Fruit fly (Drosophila melanogaster): ENCODE data around the gene Alg9.

The Alg9 gene

DNA sequence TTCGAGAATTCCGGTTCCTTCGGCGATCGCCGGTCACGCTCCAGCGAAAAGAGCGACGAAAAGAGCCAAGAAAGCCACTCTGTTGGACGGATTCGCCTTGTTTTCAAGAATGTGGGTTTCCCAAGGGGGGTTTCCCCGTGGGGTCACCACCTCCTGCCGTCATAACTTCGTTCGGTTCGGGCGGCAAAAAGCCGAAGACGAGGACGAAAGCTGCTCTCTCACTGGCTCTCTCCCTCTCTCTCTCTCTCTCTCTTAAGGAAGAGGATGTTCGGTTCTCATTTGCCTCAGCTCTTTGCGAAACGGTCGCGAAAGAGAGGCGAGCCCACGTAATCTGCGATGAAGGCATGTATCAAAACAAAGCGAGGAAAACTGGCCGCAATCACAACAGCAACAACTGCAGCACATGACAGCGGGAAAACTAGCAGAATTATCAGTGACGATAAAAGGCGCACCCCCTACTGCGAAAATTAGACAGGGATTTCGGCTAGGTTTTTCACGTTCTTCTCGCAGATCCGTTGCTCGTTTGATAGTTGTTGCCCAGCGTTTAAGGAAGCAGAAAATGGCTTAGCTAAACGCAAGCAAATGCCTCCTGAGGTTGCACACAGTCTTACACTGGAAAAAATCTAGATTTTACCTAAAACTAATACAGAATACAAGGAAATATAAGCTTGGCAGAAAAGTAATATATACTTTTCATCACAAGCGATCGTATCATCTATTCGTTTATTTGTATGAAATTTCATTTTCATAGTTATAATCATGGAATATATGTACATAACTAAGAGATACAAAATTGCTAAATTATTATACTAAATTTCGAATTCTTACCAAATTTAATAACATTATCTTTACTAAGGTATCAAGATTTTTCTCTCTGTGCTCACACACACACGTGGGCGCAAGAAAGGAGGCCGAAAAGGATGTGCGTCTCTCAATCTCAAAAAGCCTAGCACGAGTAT is 37.6 kb upstream of the Alg9 start, which contains the start of gene dan:
Gene dan, plus strand, starts transcription at position 900 of the 959 bp plus-strand sequence.
- no peak for TF ChIP-seq Hr96 (GFP tag; optimal IDR thresholded peaks at IDR 0.05)
- TF ChIP-seq tj (GFP tag; optimal IDR thresholded peaks at IDR 0.05) = no peak
- TF ChIP-seq pad (GFP tag; optimal IDR thresholded peaks at IDR 0.05) = no peak
- TF ChIP-seq bab1 (GFP tag; optimal IDR thresholded peaks at IDR 0.05) = no peak
- no peak for TF ChIP-seq Clk (GFP tag; optimal IDR thresholded peaks at IDR 0.05)
- TF ChIP-seq CG11617 (GFP tag; optimal IDR thresholded peaks at IDR 0.05) = no peak

dm6 chr3R:25184540-25184939 is 36.8 kb upstream of the Alg9 start:
- TF ChIP-seq CG12768 (GFP tag; optimal IDR thresholded peaks at IDR 0.05) (no peak), pad (GFP tag; optimal IDR thresholded peaks at IDR 0.05) (no peak), CG1620 (GFP tag; optimal IDR thresholded peaks at IDR 0.05) (no peak), cnc (optimal IDR thresholded peaks at IDR 0.05) (no peak), Hr96 (GFP tag; optimal IDR thresholded peaks at IDR 0.05) (no peak), tj (GFP tag; optimal IDR thresholded peaks at IDR 0.05) (no peak)

DNA sequence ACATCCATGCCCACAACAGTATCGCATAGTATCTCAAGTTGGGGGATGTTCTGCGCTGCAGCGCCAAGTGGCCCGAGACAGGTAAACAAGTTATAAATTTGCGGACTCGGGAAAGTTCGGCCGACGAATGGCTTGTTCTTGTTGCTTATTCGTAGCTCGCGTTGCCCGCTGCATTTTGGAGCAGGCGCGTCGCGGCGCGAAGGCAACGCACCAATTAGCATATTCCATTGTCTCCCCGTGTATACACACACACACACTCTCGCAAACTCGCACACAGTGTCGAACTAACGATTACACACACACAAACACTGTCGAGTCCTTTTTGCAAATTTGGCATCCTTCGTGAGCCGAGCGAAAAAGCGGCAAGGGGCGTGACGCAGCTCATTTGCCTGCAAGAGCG is 32.4 kb upstream of the Alg9 start:
- TF ChIP-seq Clk (GFP tag; optimal IDR thresholded peaks at IDR 0.05) (no peak), CG11617 (GFP tag; optimal IDR thresholded peaks at IDR 0.05) (no peak), pad (GFP tag; optimal IDR thresholded peaks at IDR 0.05) (no peak), tj (GFP tag; optimal IDR thresholded peaks at IDR 0.05) (no peak), CG5204 (GFP tag; optimal IDR thresholded peaks at IDR 0.05) (no peak), CG33017 (tag; optimal IDR thresholded peaks at IDR 0.05) (no peak), kay (GFP tag; ENCODE audit: borderline replicate concordance) (no peak), Crg-1 (GFP tag; optimal IDR thresholded peaks at IDR 0.05) (no peak), CG1620 (GFP tag; optimal IDR thresholded peaks at IDR 0.05) (no peak), ovo (GFP tag; optimal IDR thresholded peaks at IDR 0.05) (no peak), CG7045 (GFP tag; optimal IDR thresholded peaks at IDR 0.05) (no peak), CG12768 (GFP tag; optimal IDR thresholded peaks at IDR 0.05) (no peak), CG14711 (tag; optimal IDR thresholded peaks at IDR 0.05) (no peak), Hr96 (GFP tag; optimal IDR thresholded peaks at IDR 0.05) (no peak), CG7101 (tag; optimal IDR thresholded peaks at IDR 0.05) (no peak)

dm6 chr3R:25193726-25194204 is 27.6 kb upstream of the Alg9 start, which contains the start of gene lobo:
Gene lobo, minus strand, starts transcription at chr3R:25193776.
- no peak for TF ChIP-seq kay (GFP tag; ENCODE audit: borderline replicate concordance)
- peak; percentile 30 for TF ChIP-seq CG33017 (tag; optimal IDR thresholded peaks at IDR 0.05)
- peak; percentile 36 for TF ChIP-seq CG7101 (tag; optimal IDR thresholded peaks at IDR 0.05)
- TF ChIP-seq Hr96 (GFP tag; optimal IDR thresholded peaks at IDR 0.05) = peak; percentile 43
- TF ChIP-seq ovo (GFP tag; optimal IDR thresholded peaks at IDR 0.05) = no peak
- TF ChIP-seq cic (GFP tag; optimal IDR thresholded peaks at IDR 0.05) = no peak
- TF ChIP-seq CG14711 (tag; optimal IDR thresholded peaks at IDR 0.05) = no peak
- TF ChIP-seq pad (GFP tag; optimal IDR thresholded peaks at IDR 0.05) = no peak
- TF ChIP-seq Mnt (GFP tag; optimal IDR thresholded peaks at IDR 0.05) = no peak
- TF ChIP-seq toe (GFP tag; optimal IDR thresholded peaks at IDR 0.05) = peak; percentile 35
- TF ChIP-seq CG11617 (GFP tag; optimal IDR thresholded peaks at IDR 0.05) = peak; percentile 26
- no peak for TF ChIP-seq cnc (optimal IDR thresholded peaks at IDR 0.05)
- TF ChIP-seq CG12768 (GFP tag; optimal IDR thresholded peaks at IDR 0.05) = no peak
- no peak for TF ChIP-seq Clk (GFP tag; optimal IDR thresholded peaks at IDR 0.05)
- TF ChIP-seq bab1 (GFP tag; optimal IDR thresholded peaks at IDR 0.05) = peak; percentile 50
- no peak for TF ChIP-seq Crg-1 (GFP tag; optimal IDR thresholded peaks at IDR 0.05)
- TF ChIP-seq tj (GFP tag; optimal IDR thresholded peaks at IDR 0.05) = no peak
- peak; percentile 39 for TF ChIP-seq CG5204 (GFP tag; optimal IDR thresholded peaks at IDR 0.05)
- TF ChIP-seq CG7045 (GFP tag; optimal IDR thresholded peaks at IDR 0.05) = no peak
- no peak for TF ChIP-seq CG1620 (GFP tag; optimal IDR thresholded peaks at IDR 0.05)

DNA sequence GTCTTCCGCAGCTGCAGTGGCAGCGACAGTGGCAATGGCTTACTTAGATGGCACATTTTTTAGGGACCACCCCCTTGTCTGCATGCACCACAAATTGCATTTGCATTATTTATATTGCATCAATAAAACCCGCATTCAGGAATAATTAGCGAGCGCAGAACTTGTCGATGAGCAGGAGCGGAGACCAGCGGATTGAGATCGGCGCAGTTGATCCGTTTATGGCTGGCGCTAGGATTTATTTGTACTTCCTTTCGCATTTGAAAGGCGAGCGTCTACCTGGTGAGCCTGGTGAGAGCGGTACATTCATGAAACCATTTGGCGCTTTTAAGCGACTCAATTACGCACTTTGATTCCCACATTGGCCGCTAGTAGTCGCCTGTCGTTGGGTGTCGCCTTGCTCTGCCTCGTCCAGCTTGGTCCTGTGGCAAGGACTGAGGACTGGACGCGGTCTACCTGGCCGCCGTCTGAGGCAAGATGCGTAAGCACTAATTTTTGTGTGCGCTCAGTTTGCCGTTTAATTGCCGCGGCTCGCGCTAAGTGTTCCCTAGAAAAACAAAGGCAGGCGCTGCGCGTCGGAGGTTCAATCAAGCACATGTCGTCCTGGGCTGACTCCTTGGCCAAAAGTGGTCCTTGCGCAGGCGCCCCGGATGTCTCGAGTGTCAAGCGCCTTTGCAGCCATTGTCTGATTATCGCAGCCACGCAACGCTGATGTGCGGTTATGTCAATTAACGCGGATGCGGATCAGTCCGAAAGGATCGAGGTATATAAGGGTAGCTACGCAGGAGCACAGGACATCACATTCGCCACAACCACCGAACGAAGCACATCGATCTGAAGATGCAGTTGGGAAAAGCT is 26.4 kb upstream of the Alg9 start, which contains the start of gene CG13653:
Gene CG13653, plus strand, starts transcription at position 805 of the 855 bp plus-strand sequence.
- TF ChIP-seq CG7101 (tag; optimal IDR thresholded peaks at IDR 0.05) (no peak), ovo (GFP tag; optimal IDR thresholded peaks at IDR 0.05) (no peak), Crg-1 (GFP tag; optimal IDR thresholded peaks at IDR 0.05) (no peak), pad (GFP tag; optimal IDR thresholded peaks at IDR 0.05) (no peak), bab1 (GFP tag; optimal IDR thresholded peaks at IDR 0.05) (no peak), CG11617 (GFP tag; optimal IDR thresholded peaks at IDR 0.05) (no peak), CG1620 (GFP tag; optimal IDR thresholded peaks at IDR 0.05) (no peak), CG33017 (tag; optimal IDR thresholded peaks at IDR 0.05) (no peak), cic (GFP tag; optimal IDR thresholded peaks at IDR 0.05) (no peak), toe (GFP tag; optimal IDR thresholded peaks at IDR 0.05) (no peak), cnc (optimal IDR thresholded peaks at IDR 0.05) (no peak), CG14711 (tag; optimal IDR thresholded peaks at IDR 0.05) (no peak), Hr96 (GFP tag; optimal IDR thresholded peaks at IDR 0.05) (no peak)

Data from whole organism, adult.